Worm (Caenorhabditis elegans) whole organism, late embryonic: ENCODE data around the gene K10C2.2.
A peak's percentile ranks its signal among the peaks of the same experiment; 100 is the strongest.

Experiments used
- ama-1 ChIP-seq: fragments of 150-350 bp; optimal IDR thresholded peaks from 2 replicates; lab custom pipeline; 2014
- ceh-22 ChIP-seq: sonication (generic microtip); optimal IDR thresholded peaks from 2 replicates; lab custom pipeline; 2017; ENCODE audit warnings: missing biosample characterization, missing genetic modification characterization
- ceh-31 ChIP-seq: sonication (generic microtip); optimal IDR thresholded peaks from 2 replicates; lab custom pipeline; 2016; ENCODE audit warnings: missing genetic modification characterization, missing compliant biosample characterization
- fax-1 ChIP-seq: sonication (generic microtip); optimal IDR thresholded peaks from 2 replicates; lab custom pipeline; 2016; ENCODE audit warnings: missing genotype, missing genetic modification characterization, missing compliant biosample characterization
- hlh-13 ChIP-seq: fragments of 200-800 bp; sonication (Bioruptor generic); optimal IDR thresholded peaks from 2 replicates; lab custom pipeline; 2018; ENCODE audit warnings: mild to moderate bottlenecking, missing genetic modification characterization, missing compliant biosample characterization
- madf-2 ChIP-seq: sonication (generic microtip); optimal IDR thresholded peaks from 2 replicates; lab custom pipeline; 2017; ENCODE audit warnings: missing genetic modification characterization, missing compliant biosample characterization
- nfya-1 ChIP-seq: sonication (generic microtip); optimal IDR thresholded peaks from 2 replicates; lab custom pipeline; 2017; ENCODE audit warnings: missing genetic modification characterization, mild to moderate bottlenecking, missing compliant biosample characterization, antibody characterized with exemption, moderate library complexity
- pat-9 ChIP-seq: fragments of 200-800 bp; sonication (Bioruptor generic); optimal IDR thresholded peaks from 2 replicates; lab custom pipeline; 2018; ENCODE audit warnings: mild to moderate bottlenecking, missing genetic modification characterization, moderate library complexity, missing compliant biosample characterization
- pha-4 ChIP-seq: fragments of 150-350 bp; optimal IDR thresholded peaks from 2 replicates; lab custom pipeline; 2018; ENCODE audit warnings: missing biosample characterization, missing genetic modification reagents, missing genetic modification characterization
- sdc-2 ChIP-seq: sonication (generic microtip); optimal IDR thresholded peaks from 2 replicates; lab custom pipeline; 2016; ENCODE audit warnings: missing genotype, missing genetic modification characterization, missing compliant biosample characterization

ce11 chrX:6410177-6410765, 23.3 kb downstream of the K10C2.2 start, which contains the start of gene mup-2:
- no peak for TF ChIP-seq ceh-22 (tag; lab: Kevin White, UChicago)
- peak; percentile 19 for TF ChIP-seq nfya-1 (tag; lab: Kevin White, UChicago)
- TF ChIP-seq sdc-2 (tag; lab: Kevin White, UChicago), result no peak
- no peak for TF ChIP-seq ceh-31 (tag; lab: Kevin White, UChicago)
- no peak for TF ChIP-seq pha-4
- TF ChIP-seq pat-9 (tag; lab: Kevin White, UChicago), result peak; percentile 45
- TF ChIP-seq hlh-13 (GFP tag; lab: Kevin White, UChicago), result no peak
- TF ChIP-seq fax-1, result no peak
- no peak for TF ChIP-seq ama-1
- no peak for TF ChIP-seq madf-2 (tag; lab: Kevin White, UChicago)
